Worm (Caenorhabditis elegans): Measurements from ENCODE around the gene gba-4.
A peak's percentile ranks its signal among the peaks of the same experiment; 100 is the strongest.

Gene gba-4

ce11 chrIV:5366567-5366966 is 15.9 kb upstream of the gba-4 start, which contains the start of gene sand-1:
TSS of gene sand-1 (plus strand) at chrIV:5366867.
- TF ChIP-seq attf-3 (GFP tag; conservative IDR thresholded peaks at IDR 0.05), result no peak
- TF ChIP-seq T07F8.4 (tag; optimal IDR thresholded peaks at IDR 0.05), result no peak
- no peak for TF ChIP-seq F23B12.7 (tag; optimal IDR thresholded peaks at IDR 0.05; ENCODE audit: insufficient read depth)
- no peak for TF ChIP-seq snpc-4 (GFP tag; optimal IDR thresholded peaks at IDR 0.05)
- peak in 1 of 4 experiments; percentile 66 for TF ChIP-seq snpc-4 (tag; optimal IDR thresholded peaks at IDR 0.05)
- TF ChIP-seq mes-4 (tag; optimal IDR thresholded peaks at IDR 0.05), result no peak
- TF ChIP-seq C06A6.2 (GFP tag; conservative IDR thresholded peaks at IDR 0.05), result no peak
- no peak for TF ChIP-seq ztf-3 (GFP tag; optimal IDR thresholded peaks at IDR 0.05)
- no peak for TF ChIP-seq rcor-1 (GFP tag; IDR thresholded peaks at IDR 0.05)
- no peak for TF ChIP-seq zim-3 (tag; optimal IDR thresholded peaks at IDR 0.05)
- TF ChIP-seq rec-8 (tag; optimal IDR thresholded peaks at IDR 0.05), result no peak
- TF ChIP-seq sea-2 (GFP tag; IDR thresholded peaks at IDR 0.05), result no peak
- no peak for TF ChIP-seq tlf-1 (GFP tag; optimal IDR thresholded peaks at IDR 0.05)
- TF ChIP-seq athp-1 (tag; optimal IDR thresholded peaks at IDR 0.05), result peak; percentile 30
- TF ChIP-seq F22D6.2 (tag; optimal IDR thresholded peaks at IDR 0.05), result no peak

DNA sequence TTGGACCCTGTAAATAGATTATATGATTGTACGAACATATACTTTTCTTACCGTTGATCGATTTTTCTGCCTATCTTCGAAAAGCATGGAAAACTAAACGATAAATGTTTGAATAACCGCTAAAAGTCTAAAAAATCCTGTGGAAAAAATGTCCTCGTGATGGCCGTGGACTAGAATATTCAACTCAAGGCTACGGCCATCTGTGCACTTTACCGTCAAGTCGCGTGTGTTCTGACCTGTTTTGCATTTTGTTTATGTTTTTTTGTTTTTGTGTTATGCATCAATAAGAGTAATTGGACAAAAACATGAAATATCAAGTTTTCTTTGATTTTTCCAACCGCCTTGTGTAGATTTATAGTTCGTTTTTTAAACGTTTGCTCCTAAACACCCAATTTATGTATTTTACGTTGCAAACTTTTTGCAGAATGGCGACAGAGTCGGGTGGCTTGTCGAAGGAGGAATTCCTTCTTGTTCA is 13.5 kb upstream of the gba-4 start, which contains the start of the genes hda-6 and F41H10.4:
Gene hda-6 (minus strand): TSS at position 172 of the 475 bp plus-strand sequence.
Gene F41H10.4 (plus strand): TSS at position 425 of the 475 bp plus-strand sequence.
- TF ChIP-seq snpc-1.1 (tag; optimal IDR thresholded peaks at IDR 0.05; ENCODE audit: insufficient read depth) (peak; percentile 65), zim-3 (tag; optimal IDR thresholded peaks at IDR 0.05) (no peak), tbp1 (GFP tag; optimal IDR thresholded peaks at IDR 0.05) (peak; percentile 56), rpc-1 (optimal IDR thresholded peaks at IDR 0.05) (no peak), rpc-1 (tag; optimal IDR thresholded peaks at IDR 0.05) (no peak), ceh-100 (GFP tag; IDR thresholded peaks at IDR 0.05) (0 out of 2 replicates have a peak, but pooled peaks have one; percentile 11), ama-1 (optimal IDR thresholded peaks at IDR 0.05) (no peak), ama-1 (GFP tag; optimal IDR thresholded peaks at IDR 0.05) (no peak), aptf-2 (GFP tag; conservative IDR thresholded peaks at IDR 0.05) (no peak), ztf-18 (tag; optimal IDR thresholded peaks at IDR 0.05) (peak; percentile 39), pbrm-1 (GFP tag; IDR thresholded peaks at IDR 0.05) (peak; percentile 31; the same call in 1 of the 2 replicates), ceh-27 (GFP tag; optimal IDR thresholded peaks at IDR 0.05) (peak; percentile 92), mcd-1 (GFP tag; IDR thresholded peaks at IDR 0.05) (peak; percentile 77), nfyb-1 (GFP tag; IDR thresholded peaks at IDR 0.05) (peak; percentile 40; the same call in 1 of the 2 replicates), F49E8.2 (tag; optimal IDR thresholded peaks at IDR 0.05; ENCODE audit: insufficient read depth) (no peak), tlf-1 (GFP tag; optimal IDR thresholded peaks at IDR 0.05) (peak; percentile 15), somi-1 (GFP tag; optimal IDR thresholded peaks at IDR 0.05) (no peak), K12H6.12 (tag; optimal IDR thresholded peaks at IDR 0.05) (peak; percentile 24), pha-4 (tag; optimal IDR thresholded peaks at IDR 0.05) (no peak), lir-1 (GFP tag; conservative IDR thresholded peaks at IDR 0.05) (no peak), rec-8 (tag; optimal IDR thresholded peaks at IDR 0.05) (no peak), sptf-2 (GFP tag; optimal IDR thresholded peaks at IDR 0.05) (no peak), ZK185.1 (tag; optimal IDR thresholded peaks at IDR 0.05; ENCODE audit: poor library complexity, severe bottlenecking) (peak; percentile 88), lsy-27 (tag; optimal IDR thresholded peaks at IDR 0.05; ENCODE audit: borderline replicate concordance, insufficient read depth) (peak; percentile 4), attf-5 (GFP tag; optimal IDR thresholded peaks at IDR 0.05) (peak; percentile 86), T07F8.4 (tag; optimal IDR thresholded peaks at IDR 0.05) (no peak), nhr-90 (tag; optimal IDR thresholded peaks at IDR 0.05) (no peak), snpc-4 (GFP tag; optimal IDR thresholded peaks at IDR 0.05) (no peak), snpc-4 (tag; optimal IDR thresholded peaks at IDR 0.05) (peak; percentile 33 to 86 (median 68)), ekl-4 (GFP tag; IDR thresholded peaks at IDR 0.05) (peak; percentile 55; the same call in 1 of the 2 replicates), mel-28 (tag; optimal IDR thresholded peaks at IDR 0.05; ENCODE audit: borderline replicate concordance) (no peak), lag-1 (GFP tag; IDR thresholded peaks at IDR 0.05) (no peak), efl-1 (GFP tag; optimal IDR thresholded peaks at IDR 0.05) (peak; percentile 34), madf-10 (tag; optimal IDR thresholded peaks at IDR 0.05) (peak; percentile 12), madf-3 (GFP tag; IDR thresholded peaks at IDR 0.05) (no peak), dox-1 (GFP tag; IDR thresholded peaks at IDR 0.05) (peak; percentile 84)

All from whole organism, young adult.